Fruit fly (Drosophila melanogaster) whole organism, adult: ENCODE results near the gene CG17834.
A peak's percentile ranks its signal among the peaks of the same experiment; 100 is the strongest.

Source experiments
- CG11617 ChIP-seq: fragments of 200-800 bp; sonication (Bioruptor generic); optimal IDR thresholded peaks from 2 replicates; lab custom pipeline; 2017; ENCODE audit warnings: mild to moderate bottlenecking, missing biosample characterization, missing genetic modification reagents, missing genetic modification characterization
- CG12768 ChIP-seq: fragments of 200-800 bp; sonication (Bioruptor generic); optimal IDR thresholded peaks from 2 replicates; lab custom pipeline; 2017; ENCODE audit warnings: missing biosample characterization, missing genetic modification characterization, mild to moderate bottlenecking, moderate library complexity, missing genetic modification reagents
- CG14711 ChIP-seq: fragments of 200-800 bp; sonication (Bioruptor generic); optimal IDR thresholded peaks from 2 replicates; lab custom pipeline; 2018; ENCODE audit warnings: missing biosample characterization, mild to moderate bottlenecking, missing genetic modification characterization, moderate library complexity
- CG1620 ChIP-seq: fragments of 200-800 bp; sonication (Bioruptor generic); optimal IDR thresholded peaks from 2 replicates; lab custom pipeline; 2016; ENCODE audit warnings: missing biosample characterization, missing genetic modification characterization
- CG33017 ChIP-seq: fragments of 200-800 bp; sonication (Bioruptor generic); optimal IDR thresholded peaks from 2 replicates; lab custom pipeline; 2018; ENCODE audit warnings: missing biosample characterization, mild to moderate bottlenecking, missing genetic modification characterization, moderate library complexity
- CG5204 ChIP-seq: fragments of 200-800 bp; sonication (Bioruptor generic); optimal IDR thresholded peaks from 2 replicates; lab custom pipeline; 2016; ENCODE audit warnings: missing biosample characterization, missing genetic modification characterization
- CG7045 ChIP-seq: fragments of 200-800 bp; sonication (Bioruptor generic); optimal IDR thresholded peaks from 2 replicates; lab custom pipeline; 2017; ENCODE audit warnings: missing biosample characterization, mild to moderate bottlenecking, missing genetic modification characterization
- CG7101 ChIP-seq: fragments of 200-800 bp; sonication (Bioruptor generic); optimal IDR thresholded peaks from 2 replicates; lab custom pipeline; 2018; ENCODE audit warnings: missing biosample characterization, mild to moderate bottlenecking, missing genetic modification characterization, moderate library complexity
- Clk ChIP-seq: fragments of 200-800 bp; sonication (Bioruptor generic); optimal IDR thresholded peaks from 2 replicates; lab custom pipeline; 2017; ENCODE audit warnings: missing biosample characterization, missing genetic modification characterization
- Crg-1 ChIP-seq: fragments of 200-800 bp; sonication (Bioruptor generic); optimal IDR thresholded peaks from 2 replicates; lab custom pipeline; 2016; ENCODE audit warnings: missing biosample characterization, missing genetic modification characterization
- Hr96 ChIP-seq: fragments of 200-800 bp; sonication (Bioruptor generic); optimal IDR thresholded peaks from 2 replicates; lab custom pipeline; 2016; ENCODE audit warnings: missing biosample characterization, missing genetic modification characterization
- Mnt ChIP-seq: fragments of 200-800 bp; sonication (Bioruptor generic); optimal IDR thresholded peaks from 2 replicates; lab custom pipeline; 2016; ENCODE audit warnings: missing biosample characterization, mild to moderate bottlenecking, missing genetic modification characterization
- bab1 ChIP-seq: fragments of 200-800 bp; sonication (Bioruptor generic); optimal IDR thresholded peaks from 3 replicates; lab custom pipeline; 2019; ENCODE audit warnings: missing biosample characterization, mild to moderate bottlenecking, missing genetic modification characterization, moderate library complexity
- cic ChIP-seq: fragments of 200-800 bp; sonication (Bioruptor generic); optimal IDR thresholded peaks from 2 replicates; lab custom pipeline; 2017; ENCODE audit warnings: missing biosample characterization, mild to moderate bottlenecking, missing genetic modification characterization, moderate library complexity
- cnc ChIP-seq, 2 experiments: fragments of >200 bp; optimal IDR thresholded peaks; 2 replicates each; lab custom pipeline; 2017
- kay ChIP-seq: fragments of 200-800 bp; sonication (Bioruptor generic); peaks from one replicate; lab custom pipeline; 2016; ENCODE audit warnings: missing biosample characterization, missing genetic modification characterization, borderline replicate concordance
- ovo ChIP-seq: fragments of 200-800 bp; sonication (Bioruptor generic); optimal IDR thresholded peaks from 2 replicates; lab custom pipeline; 2016; ENCODE audit warnings: missing biosample characterization, missing genetic modification characterization
- pad ChIP-seq: fragments of 200-800 bp; sonication (Bioruptor generic); optimal IDR thresholded peaks from 3 replicates; lab custom pipeline; 2017; ENCODE audit warnings: missing biosample characterization, missing genetic modification characterization, mild to moderate bottlenecking, moderate library complexity, missing genetic modification reagents
- tj ChIP-seq: fragments of 200-800 bp; sonication (Bioruptor generic); optimal IDR thresholded peaks from 3 replicates; lab custom pipeline; 2017; ENCODE audit warnings: missing biosample characterization, mild to moderate bottlenecking, missing genetic modification characterization, moderate library complexity
- toe ChIP-seq: fragments of 200-800 bp; sonication (Bioruptor generic); optimal IDR thresholded peaks from 2 replicates; lab custom pipeline; 2016; ENCODE audit warnings: missing biosample characterization, missing genetic modification characterization

Gene CG17834

dm6 chr2L:8521724-8522309, 7.1 kb upstream of the CG17834 start, which contains the start of gene Acer:
TSS of gene Acer (plus strand) at chr2L:8521933.
- TF ChIP-seq cic (GFP tag; lab: Kevin White, UChicago) (peak; percentile 19), bab1 (GFP tag; lab: Kevin White, UChicago) (peak; percentile 48), tj (GFP tag; lab: Kevin White, UChicago) (peak; percentile 48), ovo (peak; percentile 95), cnc (optimal IDR thresholded peaks at IDR 0.05; lab: Kevin White, UChicago) (no peak), kay (GFP tag; lab: Kevin White, UChicago) (no peak), CG12768 (peak; percentile 2), CG1620 (GFP tag; lab: Kevin White, UChicago) (no peak), CG7045 (GFP tag; lab: Kevin White, UChicago) (no peak), Mnt (GFP tag; lab: Kevin White, UChicago) (peak; percentile 23)

dm6 chr2L:8522781-8523180, 6.2 kb upstream of the CG17834 start:
- TF ChIP-seq CG7045 (GFP tag; lab: Kevin White, UChicago), result no peak
- TF ChIP-seq Mnt (GFP tag; lab: Kevin White, UChicago), result no peak
- TF ChIP-seq Crg-1 (GFP tag; lab: Kevin White, UChicago), result no peak
- no peak for TF ChIP-seq ovo
- no peak for TF ChIP-seq cic (GFP tag; lab: Kevin White, UChicago)
- no peak for TF ChIP-seq CG14711
- no peak for TF ChIP-seq CG5204 (GFP tag; lab: Kevin White, UChicago)
- TF ChIP-seq cnc (optimal IDR thresholded peaks at IDR 0.05; lab: Kevin White, UChicago), result no peak
- TF ChIP-seq CG11617 (GFP tag; lab: Kevin White, UChicago), result no peak
- no peak for TF ChIP-seq bab1 (GFP tag; lab: Kevin White, UChicago)

dm6 chr2L:8525000-8525399, 3.9 kb upstream of the CG17834 start:
- TF ChIP-seq cnc (optimal IDR thresholded peaks at IDR 0.05; lab: Kevin White, UChicago) (no peak), kay (GFP tag; lab: Kevin White, UChicago) (peak; percentile 68), bab1 (GFP tag; lab: Kevin White, UChicago) (no peak)

- TF ChIP-seq CG14711 (peak; percentile 28), CG11617 (GFP tag; lab: Kevin White, UChicago) (peak; percentile 21), CG33017 (tag; lab: Kevin White, UChicago) (no peak), cic (GFP tag; lab: Kevin White, UChicago) (no peak), Mnt (GFP tag; lab: Kevin White, UChicago) (peak; percentile 11), CG1620 (GFP tag; lab: Kevin White, UChicago) (no peak), toe (GFP tag; lab: Kevin White, UChicago) (no peak), cnc (optimal IDR thresholded peaks at IDR 0.05; lab: Kevin White, UChicago) (no peak), Clk (GFP tag; lab: Kevin White, UChicago) (no peak), bab1 (GFP tag; lab: Kevin White, UChicago) (peak; percentile 8), kay (GFP tag; lab: Kevin White, UChicago) (peak; percentile 73), ovo (no peak)
These were observed 623 bp upstream of the CG17834 start, which contains the start of the genes lmgA and lmgB for dm6 chr2L:8528318-8528717. TSS of gene lmgA (minus strand) at chr2L:8528618. TSS of gene lmgB (minus strand) at chr2L:8528618.

dm6 chr2L:8530189-8530588, 1.2 kb downstream of the CG17834 start:
- TF ChIP-seq CG14711 (no peak), CG12768 (no peak), pad (GFP tag; lab: Kevin White, UChicago) (no peak), ovo (no peak), CG7045 (GFP tag; lab: Kevin White, UChicago) (no peak), Hr96 (GFP tag; lab: Kevin White, UChicago) (no peak)

- TF ChIP-seq pad (GFP tag; lab: Kevin White, UChicago), result no peak
- TF ChIP-seq tj (GFP tag; lab: Kevin White, UChicago), result peak; percentile 92
These were observed 3.8 kb downstream of the CG17834 start for dm6 chr2L:8532790-8533189.

- TF ChIP-seq kay (GFP tag; lab: Kevin White, UChicago) (no peak), CG12768 (no peak), CG7101 (no peak), CG5204 (GFP tag; lab: Kevin White, UChicago) (no peak), cnc (optimal IDR thresholded peaks at IDR 0.05; lab: Kevin White, UChicago) (no peak), cic (GFP tag; lab: Kevin White, UChicago) (no peak), CG14711 (no peak), tj (GFP tag; lab: Kevin White, UChicago) (no peak), Mnt (GFP tag; lab: Kevin White, UChicago) (no peak), bab1 (GFP tag; lab: Kevin White, UChicago) (no peak), toe (GFP tag; lab: Kevin White, UChicago) (no peak), CG11617 (GFP tag; lab: Kevin White, UChicago) (no peak), CG7045 (GFP tag; lab: Kevin White, UChicago) (no peak), CG33017 (tag; lab: Kevin White, UChicago) (no peak), ovo (no peak)
These were observed 4.7 kb downstream of the CG17834 start for dm6 chr2L:8533632-8534031.
